Worm (Caenorhabditis elegans) whole organism, late embryonic: ENCODE results near the gene ZK632.14.

Source experiments
- C08G9.2 ChIP-seq: sonication (generic microtip); optimal IDR thresholded peaks from 2 replicates; lab custom pipeline; 2016; ENCODE audit warnings: mild to moderate bottlenecking, missing genetic modification characterization, moderate library complexity, missing compliant biosample characterization
- K09A11.1 ChIP-seq: sonication (generic microtip); optimal IDR thresholded peaks from 2 replicates; lab custom pipeline; 2017; ENCODE audit warnings: antibody characterized with exemption, mild to moderate bottlenecking, missing genetic modification characterization, missing compliant biosample characterization; ENCODE audit not compliant: insufficient read depth
- Y22D7AL.16 ChIP-seq: sonication (generic microtip); optimal IDR thresholded peaks from 2 replicates; lab custom pipeline; 2016; ENCODE audit warnings: missing genetic modification characterization, missing compliant biosample characterization
- ahr-1 ChIP-seq: sonication (generic microtip); optimal IDR thresholded peaks from 2 replicates; lab custom pipeline; 2016; ENCODE audit warnings: missing genetic modification characterization, missing compliant biosample characterization
- ama-1 ChIP-seq: fragments of 150-350 bp; optimal IDR thresholded peaks from 2 replicates; lab custom pipeline; 2014
- ceh-14 ChIP-seq: sonication (generic microtip); optimal IDR thresholded peaks from 2 replicates; lab custom pipeline; 2016; ENCODE audit warnings: missing genotype, missing genetic modification characterization, missing compliant biosample characterization
- ceh-19 ChIP-seq: fragments of 200-800 bp; sonication (Bioruptor generic); optimal IDR thresholded peaks from 2 replicates; lab custom pipeline; 2018; ENCODE audit warnings: mild to moderate bottlenecking, missing genetic modification characterization, missing compliant biosample characterization
- ceh-30 ChIP-seq: fragments of 150-350 bp; optimal IDR thresholded peaks from 2 replicates; lab custom pipeline; 2014; ENCODE audit warnings: missing biosample characterization, missing genetic modification characterization
- ceh-34 ChIP-seq: sonication (generic microtip); optimal IDR thresholded peaks from 2 replicates; lab custom pipeline; 2016; ENCODE audit warnings: mild to moderate bottlenecking, missing genetic modification characterization, missing compliant biosample characterization
- ceh-45 ChIP-seq: fragments of 200-800 bp; sonication (Bioruptor generic); IDR thresholded peaks from 2 replicates; pipeline ENCODE4 v1.3.6; 2022; ENCODE audit warnings: missing genetic modification reagents, missing genetic modification characterization, missing compliant biosample characterization
- ceh-48 ChIP-seq: sonication (generic microtip); optimal IDR thresholded peaks from 2 replicates; lab custom pipeline; 2016; ENCODE audit warnings: missing genetic modification characterization, inconsistent platforms, missing compliant biosample characterization
- elt-2 ChIP-seq: sonication (generic microtip); optimal IDR thresholded peaks from 2 replicates; lab custom pipeline; 2016; ENCODE audit warnings: missing genetic modification reagents, missing genetic modification characterization, missing compliant biosample characterization
- fax-1 ChIP-seq: sonication (generic microtip); optimal IDR thresholded peaks from 2 replicates; lab custom pipeline; 2016; ENCODE audit warnings: missing genotype, missing genetic modification characterization, missing compliant biosample characterization
- fkh-10 ChIP-seq: fragments of 150-350 bp; optimal IDR thresholded peaks from 2 replicates; lab custom pipeline; 2014; ENCODE audit warnings: missing biosample characterization, missing genetic modification reagents, missing genetic modification characterization
- hlh-13 ChIP-seq: fragments of 200-800 bp; sonication (Bioruptor generic); optimal IDR thresholded peaks from 2 replicates; lab custom pipeline; 2018; ENCODE audit warnings: mild to moderate bottlenecking, missing genetic modification characterization, missing compliant biosample characterization
- hlh-6 ChIP-seq: sonication (generic microtip); optimal IDR thresholded peaks from 2 replicates; lab custom pipeline; 2016; ENCODE audit warnings: missing genotype, missing genetic modification characterization, missing compliant biosample characterization
- hlh-8 ChIP-seq: sonication (generic microtip); optimal IDR thresholded peaks from 2 replicates; lab custom pipeline; 2016; ENCODE audit warnings: missing genotype, missing genetic modification characterization, missing compliant biosample characterization
- lin-11 ChIP-seq: fragments of 200-800 bp; sonication (Bioruptor generic); optimal IDR thresholded peaks from 2 replicates; lab custom pipeline; 2018; ENCODE audit warnings: mild to moderate bottlenecking, missing genetic modification characterization, missing compliant biosample characterization
- mec-3 ChIP-seq: sonication (generic microtip); optimal IDR thresholded peaks from 2 replicates; lab custom pipeline; 2016; ENCODE audit warnings: borderline replicate concordance, missing genetic modification characterization, missing compliant biosample characterization
- nfya-1 ChIP-seq: sonication (generic microtip); optimal IDR thresholded peaks from 2 replicates; lab custom pipeline; 2017; ENCODE audit warnings: missing genetic modification characterization, mild to moderate bottlenecking, missing compliant biosample characterization, antibody characterized with exemption, moderate library complexity
- nhr-232 ChIP-seq: sonication (generic microtip); optimal IDR thresholded peaks from 2 replicates; lab custom pipeline; 2016; ENCODE audit warnings: missing genetic modification characterization, missing compliant biosample characterization
- odd-2 ChIP-seq: sonication (generic microtip); optimal IDR thresholded peaks from 2 replicates; lab custom pipeline; 2017; ENCODE audit warnings: antibody characterized with exemption, mild to moderate bottlenecking, missing genetic modification characterization, missing compliant biosample characterization
- pag-3 ChIP-seq: sonication (generic microtip); optimal IDR thresholded peaks from 2 replicates; lab custom pipeline; 2016; ENCODE audit warnings: missing compliant biosample characterization, missing genetic modification characterization, borderline replicate concordance
- pat-9 ChIP-seq: fragments of 200-800 bp; sonication (Bioruptor generic); optimal IDR thresholded peaks from 2 replicates; lab custom pipeline; 2018; ENCODE audit warnings: mild to moderate bottlenecking, missing genetic modification characterization, moderate library complexity, missing compliant biosample characterization
- pha-2 ChIP-seq: sonication (generic microtip); optimal IDR thresholded peaks from 2 replicates; lab custom pipeline; 2017; ENCODE audit warnings: mild to moderate bottlenecking, missing genetic modification characterization, missing compliant biosample characterization
- pha-4 ChIP-seq: fragments of 150-350 bp; optimal IDR thresholded peaks from 2 replicates; lab custom pipeline; 2018; ENCODE audit warnings: missing biosample characterization, missing genetic modification reagents, missing genetic modification characterization
- pqm-1 ChIP-seq: sonication (generic microtip); optimal IDR thresholded peaks from 2 replicates; lab custom pipeline; 2016; ENCODE audit warnings: missing genetic modification characterization, missing compliant biosample characterization
- ref-2 ChIP-seq: sonication (generic microtip); optimal IDR thresholded peaks from 2 replicates; lab custom pipeline; 2016; ENCODE audit warnings: missing genetic modification characterization, missing compliant biosample characterization
- tbx-7 ChIP-seq: sonication (generic microtip); optimal IDR thresholded peaks from 2 replicates; lab custom pipeline; 2016; ENCODE audit warnings: missing genotype, missing genetic modification characterization, missing compliant biosample characterization
- unc-3 ChIP-seq, 2 experiments: fragments of 200-800 bp in 1 of 2; sonication (Bioruptor generic) in 1 of 2; sonication (generic microtip) in 1 of 2; conservative IDR thresholded peaks in 1 of 2; optimal IDR thresholded peaks in 1 of 2; 2 replicates each; pipeline versions ENCODE4 v1.3.6 to Lab custom; 2016 to 2022; ENCODE audit warnings: missing compliant biosample characterization in 2 of 2, missing genetic modification characterization in 2 of 2, missing genetic modification reagents in 1 of 2
- unc-42 ChIP-seq: sonication (generic microtip); optimal IDR thresholded peaks from 2 replicates; lab custom pipeline; 2016; ENCODE audit warnings: missing genotype, missing genetic modification characterization, missing compliant biosample characterization
- unc-55 ChIP-seq: sonication (generic microtip); optimal IDR thresholded peaks from 2 replicates; lab custom pipeline; 2017; ENCODE audit warnings: missing biosample characterization, missing genetic modification reagents, missing genetic modification characterization
- zip-5 ChIP-seq: sonication (generic microtip); optimal IDR thresholded peaks from 2 replicates; lab custom pipeline; 2016; ENCODE audit warnings: missing genetic modification characterization, missing compliant biosample characterization

The ZK632.14 gene

ce11 chrIII:9782011-9782436, 31.2 kb upstream of the ZK632.14 start, which contains the start of gene vha-2:
TSS of gene vha-2 (plus strand) at chrIII:9782164.
- TF ChIP-seq pqm-1 (no peak), elt-2 (tag; lab: Kevin White, UChicago) (peak; percentile 56), hlh-8 (tag; lab: Kevin White, UChicago) (no peak), Y22D7AL.16 (no peak)

- TF ChIP-seq fkh-10 (GFP tag; lab: Kevin White, UChicago) = no peak
- no peak for TF ChIP-seq unc-55 (GFP tag; lab: Kevin White, UChicago)
- TF ChIP-seq unc-42 (tag; lab: Kevin White, UChicago) = no peak
- TF ChIP-seq tbx-7 = no peak
- TF ChIP-seq ceh-19 (GFP tag; lab: Kevin White, UChicago) = no peak
- no peak for TF ChIP-seq hlh-13
- TF ChIP-seq pat-9 (tag; lab: Kevin White, UChicago) = no peak
- TF ChIP-seq ama-1 = no peak
- TF ChIP-seq ref-2 = no peak
- TF ChIP-seq lin-11 (tag; lab: Kevin White, UChicago) = no peak
- no peak for TF ChIP-seq C08G9.2 (tag; lab: Kevin White, UChicago)
Measured at ce11 chrIII:9782483-9783081, 30.7 kb upstream of the ZK632.14 start, which contains the start of gene R10E11.6. TSS of gene R10E11.6 (plus strand) at chrIII:9783006.

- TF ChIP-seq odd-2 (tag; lab: Kevin White, UChicago) (no peak), nhr-232 (tag; lab: Kevin White, UChicago) (no peak), K09A11.1 (tag; lab: Kevin White, UChicago) (no peak), ceh-14 (tag; lab: Kevin White, UChicago) (no peak), ceh-30 (tag; lab: Kevin White, UChicago) (no peak), pag-3 (tag; lab: Kevin White, UChicago) (no peak), zip-5 (tag; lab: Kevin White, UChicago) (no peak)
Measured at ce11 chrIII:9783133-9783590, 30.1 kb upstream of the ZK632.14 start.

- TF ChIP-seq ceh-34 (tag; lab: Kevin White, UChicago) (no peak), elt-2 (tag; lab: Kevin White, UChicago) (peak; percentile 79), ceh-45 (GFP tag; lab: Robert Waterston, UW) (no peak), unc-42 (tag; lab: Kevin White, UChicago) (no peak), ahr-1 (no peak)
Measured at ce11 chrIII:9786776-9787175, 26.5 kb upstream of the ZK632.14 start.

ce11 chrIII:9789083-9789482, 24.2 kb upstream of the ZK632.14 start:
- TF ChIP-seq ceh-48 (tag; lab: Kevin White, UChicago) (no peak), pha-2 (tag; lab: Kevin White, UChicago) (no peak), hlh-6 (tag; lab: Kevin White, UChicago) (no peak), fax-1 (tag; lab: Kevin White, UChicago) (no peak), nfya-1 (tag; lab: Kevin White, UChicago) (peak; percentile 84)
- TF ChIP-seq, all 69 proteins: peak for 1

- no peak for TF ChIP-seq mec-3 (tag; lab: Kevin White, UChicago)
- TF ChIP-seq unc-3 (GFP tag; conservative IDR thresholded peaks at IDR 0.05; lab: Robert Waterston, UW) = no peak
- TF ChIP-seq unc-3 (tag; optimal IDR thresholded peaks at IDR 0.05; lab: Kevin White, UChicago) = no peak
- TF ChIP-seq K09A11.1 (tag; lab: Kevin White, UChicago) = no peak
- no peak for TF ChIP-seq pha-4 (tag; lab: Kevin White, UChicago)
- TF ChIP-seq nfya-1 (tag; lab: Kevin White, UChicago) = peak; percentile 51
- TF ChIP-seq, all 69 proteins: peak for 1
Measured at ce11 chrIII:9789607-9790073, 23.6 kb upstream of the ZK632.14 start, which contains the start of gene R10E11.5. TSS of gene R10E11.5 (minus strand) at chrIII:9789657.
